Worm (Caenorhabditis elegans) whole organism, L3 larva: ENCODE results near the gene R07E4.3.

ENCODE experiments used
- R02D3.7 ChIP-seq: fragments of 150-350 bp; optimal IDR thresholded peaks from 2 replicates; lab custom pipeline; 2014; ENCODE audit warnings: missing biosample characterization, missing genetic modification characterization
- lin-15B ChIP-seq: fragments of 150-350 bp; optimal IDR thresholded peaks from 2 replicates; lab custom pipeline; 2014; ENCODE audit warnings: missing biosample characterization, missing genetic modification characterization
- nhr-25 ChIP-seq: sonication (generic microtip); optimal IDR thresholded peaks from 2 replicates; lab custom pipeline; 2017; ENCODE audit warnings: missing biosample characterization, missing genetic modification characterization
- nhr-76 ChIP-seq: fragments of 150-350 bp; sonication (generic microtip); optimal IDR thresholded peaks from 5 replicates; lab custom pipeline; 2014; ENCODE audit warnings: missing biosample characterization, missing genetic modification characterization
- snpc-4 ChIP-seq: fragments of 150-350 bp; optimal IDR thresholded peaks from 2 replicates; lab custom pipeline; 2014; ENCODE audit warnings: missing biosample characterization, missing genetic modification characterization
- unc-39 ChIP-seq: sonication (generic microtip); optimal IDR thresholded peaks from 4 replicates; lab custom pipeline; 2017; ENCODE audit warnings: missing biosample characterization, missing genetic modification characterization
- ztf-11 ChIP-seq: fragments of 150-350 bp; optimal IDR thresholded peaks from 2 replicates; lab custom pipeline; 2014; ENCODE audit warnings: missing biosample characterization, missing genetic modification characterization

DNA sequence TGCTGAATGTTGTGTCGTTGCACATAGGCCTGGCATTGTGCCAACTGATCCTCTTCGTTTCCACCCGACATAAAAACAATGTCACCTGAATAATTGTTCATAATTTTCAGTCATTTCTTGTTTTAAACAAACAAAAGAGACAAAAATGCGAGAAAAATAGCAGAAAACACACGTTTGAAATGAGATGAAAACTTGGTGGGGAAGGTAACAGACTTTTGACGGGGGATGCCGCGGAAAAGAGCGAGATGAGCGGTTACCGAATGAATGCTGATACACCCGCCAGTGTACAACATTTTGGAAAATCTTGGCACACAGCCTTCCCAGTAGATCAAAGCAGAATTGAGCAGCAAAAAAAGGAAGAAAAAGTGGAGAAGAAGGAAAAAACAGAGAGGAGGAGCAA is 24.5 kb downstream of the R07E4.3 start, which contains the start of gene kin-2:
- TF ChIP-seq nhr-25 (no peak), R02D3.7 (tag; lab: Kevin White, UChicago) (no peak), nhr-76 (no peak), snpc-4 (tag; lab: Kevin White, UChicago) (no peak), ztf-11 (tag; lab: Kevin White, UChicago) (no peak), unc-39 (tag; lab: Kevin White, UChicago) (no peak), lin-15B (tag; lab: Kevin White, UChicago) (no peak)
